Worm (Caenorhabditis elegans) whole organism, L2 larva: ENCODE results near the gene srw-36.

Experiments
- C34F6.9 ChIP-seq: fragments of 150-350 bp; optimal IDR thresholded peaks from 2 replicates; lab custom pipeline; 2014; ENCODE audit warnings: missing biosample characterization, missing genetic modification characterization
- F13H6.1 ChIP-seq: sonication (generic microtip); optimal IDR thresholded peaks from 2 replicates; lab custom pipeline; 2016; ENCODE audit warnings: missing genetic modification characterization, missing compliant biosample characterization
- R02D3.7 ChIP-seq: fragments of 150-350 bp; optimal IDR thresholded peaks from 2 replicates; lab custom pipeline; 2014; ENCODE audit warnings: missing biosample characterization, missing genetic modification characterization
- Y55F3AM.14 ChIP-seq: fragments of 200-800 bp; sonication (Bioruptor generic); optimal IDR thresholded peaks from 2 replicates; lab custom pipeline; 2018; ENCODE audit warnings: mild to moderate bottlenecking, missing genetic modification characterization, missing compliant biosample characterization
- ZK546.5 ChIP-seq: sonication (generic microtip); optimal IDR thresholded peaks from 2 replicates; lab custom pipeline; 2017; ENCODE audit warnings: missing biosample characterization, missing genetic modification characterization
- alr-1 ChIP-seq: fragments of 150-350 bp; optimal IDR thresholded peaks from 2 replicates; lab custom pipeline; 2014; ENCODE audit warnings: missing biosample characterization, missing genetic modification characterization
- aly-2 ChIP-seq: fragments of 150-350 bp; optimal IDR thresholded peaks from 2 replicates; lab custom pipeline; 2014; ENCODE audit warnings: missing biosample characterization, missing genetic modification characterization
- ama-1 ChIP-seq: fragments of 150-350 bp; optimal IDR thresholded peaks from 2 replicates; lab custom pipeline; 2018; ENCODE audit warnings: inconsistent platforms
- blmp-1 ChIP-seq: sonication (generic microtip); optimal IDR thresholded peaks from 2 replicates; lab custom pipeline; 2017; ENCODE audit warnings: missing genetic modification characterization, mild to moderate bottlenecking, missing compliant biosample characterization, antibody characterized with exemption, moderate library complexity; ENCODE audit not compliant: insufficient read depth
- ceh-16 ChIP-seq: fragments of 150-350 bp; optimal IDR thresholded peaks from 2 replicates; lab custom pipeline; 2014; ENCODE audit warnings: missing biosample characterization, missing genetic modification characterization
- ceh-82 ChIP-seq: fragments of 150-350 bp; optimal IDR thresholded peaks from 2 replicates; lab custom pipeline; 2014; ENCODE audit warnings: missing biosample characterization, missing genetic modification characterization
- dmd-4 ChIP-seq: sonication (generic microtip); optimal IDR thresholded peaks from 2 replicates; lab custom pipeline; 2017; ENCODE audit warnings: missing biosample characterization, missing genetic modification characterization
- elt-1 ChIP-seq: fragments of 150-350 bp; optimal IDR thresholded peaks from 2 replicates; lab custom pipeline; 2014; ENCODE audit warnings: missing biosample characterization, missing genetic modification characterization
- elt-3 ChIP-seq: sonication (generic microtip); optimal IDR thresholded peaks from 2 replicates; lab custom pipeline; 2017; ENCODE audit warnings: missing biosample characterization, missing genetic modification characterization
- fos-1 ChIP-seq: fragments of 150-350 bp; optimal IDR thresholded peaks from 2 replicates; lab custom pipeline; 2014; ENCODE audit warnings: missing biosample characterization, missing genetic modification characterization
- lin-11 ChIP-seq: fragments of 150-350 bp; sonication (generic microtip); optimal IDR thresholded peaks from 2 replicates; lab custom pipeline; 2014; ENCODE audit warnings: missing biosample characterization, missing genetic modification characterization, inconsistent platforms, mixed read lengths
- lin-39 ChIP-seq: fragments of 150-350 bp; optimal IDR thresholded peaks from 2 replicates; lab custom pipeline; 2014; ENCODE audit warnings: missing biosample characterization, missing genetic modification reagents, missing genetic modification characterization
- mab-5 ChIP-seq: fragments of 150-350 bp; optimal IDR thresholded peaks from 2 replicates; lab custom pipeline; 2014; ENCODE audit warnings: missing biosample characterization, missing genetic modification characterization
- mbf-1 ChIP-seq: sonication (generic microtip); optimal IDR thresholded peaks from 2 replicates; lab custom pipeline; 2017; ENCODE audit warnings: missing biosample characterization, missing genetic modification characterization
- mdl-1 ChIP-seq, 2 experiments: fragments of 150-350 bp in 1 of 2; sonication (generic microtip) in 1 of 2; optimal IDR thresholded peaks; 2 replicates each; lab custom pipeline; 2017; ENCODE audit warnings: missing biosample characterization in 2 of 2, missing genetic modification characterization in 2 of 2
- nhr-10 ChIP-seq: sonication (generic microtip); optimal IDR thresholded peaks from 2 replicates; lab custom pipeline; 2017; ENCODE audit warnings: missing biosample characterization, missing genetic modification characterization
- nhr-11 ChIP-seq: fragments of 150-350 bp; optimal IDR thresholded peaks from 2 replicates; lab custom pipeline; 2014; ENCODE audit warnings: missing biosample characterization, missing genetic modification characterization
- nhr-129 ChIP-seq: fragments of 150-350 bp; optimal IDR thresholded peaks from 2 replicates; lab custom pipeline; 2014; ENCODE audit warnings: missing biosample characterization, missing genetic modification characterization
- nhr-21 ChIP-seq: fragments of 150-350 bp; optimal IDR thresholded peaks from 2 replicates; lab custom pipeline; 2014; ENCODE audit warnings: missing biosample characterization, missing genetic modification characterization
- nhr-23 ChIP-seq: fragments of 150-350 bp; optimal IDR thresholded peaks from 2 replicates; lab custom pipeline; 2014; ENCODE audit warnings: missing biosample characterization, missing genetic modification reagents, missing genetic modification characterization
- nhr-237 ChIP-seq: fragments of 150-350 bp; optimal IDR thresholded peaks from 2 replicates; lab custom pipeline; 2014; ENCODE audit warnings: missing biosample characterization, missing genetic modification characterization
- nhr-6 ChIP-seq: fragments of 150-350 bp; optimal IDR thresholded peaks from 2 replicates; lab custom pipeline; 2014; ENCODE audit warnings: missing biosample characterization, missing genetic modification characterization
- nhr-77 ChIP-seq: fragments of 150-350 bp; optimal IDR thresholded peaks from 2 replicates; lab custom pipeline; 2014; ENCODE audit warnings: missing biosample characterization, missing genetic modification characterization
- peb-1 ChIP-seq: fragments of 150-350 bp; optimal IDR thresholded peaks from 2 replicates; lab custom pipeline; 2014; ENCODE audit warnings: missing biosample characterization, missing genetic modification characterization
- sem-4 ChIP-seq: fragments of 150-350 bp; optimal IDR thresholded peaks from 2 replicates; lab custom pipeline; 2014; ENCODE audit warnings: missing biosample characterization, missing genetic modification reagents, missing genetic modification characterization
- skn-1 ChIP-seq: sonication (generic microtip); optimal IDR thresholded peaks from 2 replicates; lab custom pipeline; 2017; ENCODE audit warnings: missing biosample characterization, missing genetic modification characterization
- sma-3 ChIP-seq: sonication (generic microtip); optimal IDR thresholded peaks from 2 replicates; lab custom pipeline; 2016; ENCODE audit warnings: missing genetic modification reagents, missing genetic modification characterization, missing compliant biosample characterization
- sma-9 ChIP-seq, 2 experiments: fragments of 150-350 bp in 1 of 2; sonication (generic microtip) in 1 of 2; optimal IDR thresholded peaks; 2 replicates each; lab custom pipeline; 2014 to 2016; ENCODE audit warnings: missing genetic modification characterization in 2 of 2, mild to moderate bottlenecking in 1 of 2, missing biosample characterization in 1 of 2, missing compliant biosample characterization in 1 of 2, missing genetic modification reagents in 1 of 2, moderate library complexity in 1 of 2
- unc-39 ChIP-seq: fragments of 150-350 bp; optimal IDR thresholded peaks from 2 replicates; lab custom pipeline; 2014; ENCODE audit warnings: missing biosample characterization, missing genetic modification characterization
- unc-55 ChIP-seq: fragments of 150-350 bp; sonication (generic microtip); optimal IDR thresholded peaks from 3 replicates; lab custom pipeline; 2014; ENCODE audit warnings: missing biosample characterization, missing genetic modification reagents, missing genetic modification characterization
- unc-62 ChIP-seq: fragments of 150-350 bp; optimal IDR thresholded peaks from 2 replicates; lab custom pipeline; 2014; ENCODE audit warnings: missing biosample characterization, missing genetic modification reagents, missing genetic modification characterization
- ztf-1 ChIP-seq: fragments of 200-800 bp; sonication (Bioruptor generic); conservative IDR thresholded peaks from 2 replicates; pipeline ENCODE4 v1.3.6; 2022; ENCODE audit warnings: missing genetic modification characterization, missing compliant biosample characterization
- ztf-11 ChIP-seq: sonication (generic microtip); optimal IDR thresholded peaks from 2 replicates; lab custom pipeline; 2017; ENCODE audit warnings: missing biosample characterization, missing genetic modification characterization
- ztf-4 ChIP-seq: fragments of 150-350 bp; optimal IDR thresholded peaks from 2 replicates; lab custom pipeline; 2014; ENCODE audit warnings: missing biosample characterization, missing genetic modification characterization

srw-36 gene

DNA sequence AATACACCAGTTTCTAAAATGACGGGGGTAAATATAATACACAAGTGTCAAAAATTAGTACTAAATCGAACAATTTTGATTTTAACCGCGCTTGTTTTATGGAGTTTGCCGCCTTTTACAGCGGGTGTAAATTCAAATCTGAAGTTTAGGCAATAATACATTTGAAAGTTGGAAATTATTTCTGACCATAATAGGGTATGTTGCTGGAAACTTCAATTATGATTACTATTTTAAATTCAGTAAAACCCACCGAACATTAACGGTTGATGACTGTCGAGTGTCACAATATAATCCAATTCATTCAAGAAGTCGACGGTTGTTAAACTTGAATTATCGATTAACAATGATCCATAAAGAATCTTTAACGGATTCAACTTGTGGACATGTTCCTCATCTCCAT is 30.8 kb downstream of the srw-36 start:
- TF ChIP-seq blmp-1: no peak
- TF ChIP-seq dmd-4 (tag; lab: Kevin White, UChicago): no peak
- no peak for TF ChIP-seq peb-1
- TF ChIP-seq skn-1 (tag; lab: Kevin White, UChicago): no peak
- no peak for TF ChIP-seq unc-39 (tag; lab: Kevin White, UChicago)

DNA sequence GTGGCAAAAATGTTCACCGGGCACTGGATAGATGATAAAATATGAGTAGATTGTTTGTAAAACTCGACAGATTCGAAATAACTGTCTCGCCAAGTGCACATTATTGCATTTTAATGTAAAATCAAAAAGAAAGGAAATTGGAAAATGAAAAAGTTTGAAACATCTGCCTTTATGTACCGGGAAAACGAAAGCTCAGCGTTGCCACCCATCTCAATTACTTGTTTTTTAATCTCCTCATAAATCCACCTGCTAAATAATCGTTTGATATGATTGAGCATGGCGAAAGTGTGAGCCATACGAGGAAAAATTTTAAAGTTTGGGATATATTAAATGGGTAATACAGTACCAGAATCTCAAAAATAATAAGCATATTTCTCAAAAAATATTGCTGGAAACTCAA is 33.6 kb downstream of the srw-36 start, which contains the start of gene srh-137:
Gene srh-137, minus strand, starts transcription at position 101 of the 400 bp plus-strand sequence.
- no peak for TF ChIP-seq ZK546.5 (tag; lab: Kevin White, UChicago)

DNA sequence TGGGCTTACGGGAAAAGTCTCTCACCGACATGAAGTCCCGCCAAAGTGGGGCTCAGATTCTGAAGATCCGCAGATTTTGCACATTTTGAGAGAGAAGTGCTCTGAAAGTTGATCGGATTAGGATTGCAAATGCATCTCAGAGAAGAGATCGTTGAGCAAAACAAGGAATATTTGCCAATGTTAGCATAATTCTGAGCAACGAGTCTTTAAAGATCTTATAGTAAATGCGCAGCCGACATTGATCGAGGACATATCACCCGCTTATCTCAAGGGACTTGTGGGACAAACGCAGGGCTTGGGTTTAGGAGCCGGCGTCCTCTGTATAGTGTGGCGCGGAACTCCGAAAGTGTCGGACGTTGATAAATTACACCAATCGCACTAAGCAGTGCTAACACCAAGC is 40.8 kb downstream of the srw-36 start, which contains the start of gene nhr-112:
Gene nhr-112, minus strand, starts transcription at position 101 of the 400 bp plus-strand sequence.
- TF ChIP-seq ceh-16 (tag; lab: Kevin White, UChicago): no peak
- no peak for TF ChIP-seq mbf-1 (tag; lab: Kevin White, UChicago)
- TF ChIP-seq elt-3 (tag; lab: Kevin White, UChicago): no peak
- TF ChIP-seq mdl-1 (tag; optimal IDR thresholded peaks at IDR 0.05; lab: Kevin White, UChicago): no peak
- no peak for TF ChIP-seq ceh-82 (tag; lab: Kevin White, UChicago)
- no peak for TF ChIP-seq ztf-4 (tag; lab: Kevin White, UChicago)
- TF ChIP-seq nhr-23 (tag; lab: Kevin White, UChicago): no peak
- TF ChIP-seq unc-62 (GFP tag; lab: Kevin White, UChicago): no peak
- no peak for TF ChIP-seq aly-2
- no peak for TF ChIP-seq ztf-11 (tag; lab: Kevin White, UChicago)
- TF ChIP-seq alr-1 (tag; lab: Kevin White, UChicago): no peak
- no peak for TF ChIP-seq R02D3.7 (tag; lab: Kevin White, UChicago)
- no peak for TF ChIP-seq nhr-237 (tag; lab: Kevin White, UChicago)
- no peak for TF ChIP-seq ztf-1
- no peak for TF ChIP-seq nhr-6 (tag; lab: Kevin White, UChicago)

DNA sequence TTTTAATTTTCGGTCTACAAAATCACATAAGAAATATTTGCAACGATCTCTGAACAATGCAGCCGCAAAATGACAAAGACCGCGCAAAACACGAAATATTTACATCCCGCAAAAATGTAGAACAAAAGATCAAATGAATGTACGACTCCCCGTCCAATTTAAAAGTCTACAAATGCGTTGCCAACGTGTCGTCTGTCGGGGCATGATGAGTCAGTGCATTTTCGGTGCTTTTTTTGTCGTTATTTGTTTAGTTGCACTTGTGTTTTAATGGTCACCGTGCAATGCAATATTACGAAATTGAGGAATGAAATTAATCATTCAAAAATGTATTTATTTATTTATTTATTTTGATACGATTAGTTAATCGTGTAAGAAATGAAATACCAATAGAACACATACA is 41.6 kb downstream of the srw-36 start:
- no peak for TF ChIP-seq elt-3 (tag; lab: Kevin White, UChicago)
- no peak for TF ChIP-seq F13H6.1 (tag; lab: Kevin White, UChicago)
- no peak for TF ChIP-seq ztf-1
- TF ChIP-seq unc-55 (GFP tag; lab: Kevin White, UChicago): no peak
- TF ChIP-seq nhr-6 (tag; lab: Kevin White, UChicago): no peak
- TF ChIP-seq nhr-10: no peak
- no peak for TF ChIP-seq mab-5
- TF ChIP-seq unc-39 (tag; lab: Kevin White, UChicago): no peak
- no peak for TF ChIP-seq ama-1 (lab: Kevin White, UChicago)
- TF ChIP-seq blmp-1: no peak
- no peak for TF ChIP-seq lin-11 (tag; lab: Kevin White, UChicago)
- peak; percentile 41 for TF ChIP-seq fos-1
- TF ChIP-seq C34F6.9 (tag; lab: Kevin White, UChicago): no peak
- no peak for TF ChIP-seq mdl-1 (tag; optimal IDR thresholded peaks at IDR 0.05; lab: Kevin White, UChicago)
- TF ChIP-seq nhr-129 (tag; lab: Kevin White, UChicago): peak; percentile 42
- no peak for TF ChIP-seq unc-62 (GFP tag; lab: Kevin White, UChicago)
- no peak for TF ChIP-seq nhr-77 (tag; lab: Kevin White, UChicago)
- peak; percentile 75 for TF ChIP-seq sma-9 (GFP tag; optimal IDR thresholded peaks at IDR 0.05; lab: Kevin White, UChicago)
- no peak for TF ChIP-seq sma-9 (tag; optimal IDR thresholded peaks at IDR 0.05; lab: Kevin White, UChicago)
- TF ChIP-seq sma-3 (GFP tag; lab: Kevin White, UChicago): no peak
- no peak for TF ChIP-seq nhr-11 (tag; lab: Kevin White, UChicago)
- TF ChIP-seq peb-1: no peak
- TF ChIP-seq nhr-21 (tag; lab: Kevin White, UChicago): no peak
- no peak for TF ChIP-seq Y55F3AM.14 (GFP tag; lab: Kevin White, UChicago)
- no peak for TF ChIP-seq sem-4
- TF ChIP-seq elt-1 (tag; lab: Kevin White, UChicago): no peak
- TF ChIP-seq lin-39 (tag; lab: Kevin White, UChicago): no peak
